Fruit fly (Drosophila melanogaster): ENCODE results near the gene CG31560.
A peak's percentile ranks its signal among the peaks of the same experiment; 100 is the strongest.

Gene CG31560

DNA sequence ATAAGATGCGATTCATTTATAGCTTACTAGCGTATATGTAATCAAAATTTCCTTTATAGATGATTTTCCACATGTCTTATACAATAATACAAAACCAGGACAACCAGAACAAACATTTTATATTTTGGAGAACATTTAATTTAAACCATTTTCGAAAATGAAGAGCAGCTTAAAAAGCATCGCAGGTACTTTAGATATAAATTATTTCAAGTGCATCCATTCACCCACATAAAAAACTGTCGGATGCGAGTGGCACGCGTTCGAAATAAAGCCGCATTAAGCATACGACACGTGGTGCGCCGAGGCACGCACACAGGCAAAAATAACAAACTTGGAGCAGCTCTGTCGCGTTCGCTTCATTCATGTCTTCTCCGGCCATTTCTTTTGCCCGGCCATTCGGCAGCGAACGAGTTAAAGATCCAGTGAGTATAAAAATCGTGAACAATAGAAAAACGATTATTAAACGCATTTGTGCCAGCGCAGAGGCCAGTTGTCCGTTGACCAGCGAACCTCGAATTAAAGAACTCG, 25.2 kb downstream of the CG31560 start, which contains the start of gene Osi19:
Gene Osi19 (plus strand): TSS at position 457 of the 528 bp plus-strand sequence.
- TF ChIP-seq pad (GFP tag; optimal IDR thresholded peaks at IDR 0.05) (no peak), Hr96 (GFP tag; optimal IDR thresholded peaks at IDR 0.05) (no peak), CG7045 (GFP tag; optimal IDR thresholded peaks at IDR 0.05) (no peak), CG14711 (tag; optimal IDR thresholded peaks at IDR 0.05) (no peak)

DNA sequence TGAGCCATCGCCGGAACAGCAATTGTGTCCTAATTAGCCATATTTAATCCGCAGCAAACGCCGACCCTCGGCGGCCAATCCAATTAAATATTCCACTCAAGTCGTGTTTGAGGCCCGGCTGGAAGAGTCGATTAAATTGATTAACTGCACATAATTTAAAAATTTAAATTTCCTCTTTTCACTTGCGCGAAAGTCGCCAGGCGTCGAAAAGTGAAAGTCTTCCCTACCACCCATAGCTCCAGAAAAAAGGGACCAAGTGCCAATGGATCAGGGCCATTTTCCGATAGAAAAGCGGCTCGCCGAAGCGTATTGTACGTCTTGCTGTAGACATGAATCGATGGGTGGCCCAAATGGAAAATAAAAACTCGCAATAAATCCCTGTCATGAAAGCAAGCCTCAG, 27.6 kb downstream of the CG31560 start:
- TF ChIP-seq toe (GFP tag; optimal IDR thresholded peaks at IDR 0.05) (no peak), Hr96 (GFP tag; optimal IDR thresholded peaks at IDR 0.05) (no peak)

DNA sequence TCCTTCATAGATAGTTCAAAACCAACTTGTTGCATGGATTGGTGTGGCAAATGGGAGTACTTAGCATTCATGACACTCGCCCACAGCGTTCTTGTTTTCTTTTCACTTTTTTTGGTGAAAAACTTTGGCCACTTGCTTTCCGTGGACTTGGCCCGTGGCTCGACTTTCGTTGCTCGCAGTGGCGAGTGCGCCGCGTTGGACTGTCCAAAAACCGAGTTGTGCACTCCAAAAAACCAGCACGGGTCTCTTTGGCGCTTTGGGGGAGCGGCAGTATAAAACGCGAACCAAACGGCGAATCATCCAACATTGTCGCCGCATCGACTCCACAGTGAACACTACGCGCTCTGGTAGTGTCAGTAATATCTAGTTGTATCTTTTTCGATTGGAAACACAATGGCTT, 30.0 kb downstream of the CG31560 start, which contains the start of gene Osi20:
Gene Osi20 (plus strand): TSS at position 301 of the 400 bp plus-strand sequence.
- TF ChIP-seq Hr96 (GFP tag; optimal IDR thresholded peaks at IDR 0.05) (no peak), CG7045 (GFP tag; optimal IDR thresholded peaks at IDR 0.05) (no peak), tj (GFP tag; optimal IDR thresholded peaks at IDR 0.05) (no peak), Clk (GFP tag; optimal IDR thresholded peaks at IDR 0.05) (no peak), pad (GFP tag; optimal IDR thresholded peaks at IDR 0.05) (no peak), CG33017 (tag; optimal IDR thresholded peaks at IDR 0.05) (no peak), cnc (optimal IDR thresholded peaks at IDR 0.05) (no peak), CG14711 (tag; optimal IDR thresholded peaks at IDR 0.05) (no peak), Mnt (GFP tag; optimal IDR thresholded peaks at IDR 0.05) (no peak)

DNA sequence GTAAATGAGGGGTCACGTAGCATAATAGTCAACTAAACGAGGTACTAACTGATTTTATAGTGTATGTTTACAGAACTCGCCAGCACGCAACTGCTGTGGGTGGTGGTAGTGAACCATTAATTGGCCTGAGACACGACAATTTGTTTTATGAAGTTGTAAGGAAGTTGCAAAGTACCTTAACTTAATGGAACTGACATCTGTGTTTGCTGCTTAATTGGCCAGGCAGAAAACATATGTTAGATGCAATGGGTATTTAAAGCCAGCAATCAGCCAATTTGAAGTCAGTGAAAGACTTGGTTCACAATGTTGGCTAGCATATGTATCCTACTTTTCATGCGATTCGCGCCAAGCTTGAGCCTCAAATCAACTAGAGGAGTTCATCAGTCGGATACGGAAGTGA, 31.9 kb downstream of the CG31560 start, which contains the start of gene CG17917:
Gene CG17917 (plus strand): TSS at position 301 of the 400 bp plus-strand sequence.
- TF ChIP-seq kay (GFP tag; ENCODE audit: borderline replicate concordance) (no peak), CG11617 (GFP tag; optimal IDR thresholded peaks at IDR 0.05) (no peak), Clk (GFP tag; optimal IDR thresholded peaks at IDR 0.05) (no peak), CG5204 (GFP tag; optimal IDR thresholded peaks at IDR 0.05) (no peak), CG14711 (tag; optimal IDR thresholded peaks at IDR 0.05) (no peak), toe (GFP tag; optimal IDR thresholded peaks at IDR 0.05) (no peak), CG12768 (GFP tag; optimal IDR thresholded peaks at IDR 0.05) (no peak), CG1620 (GFP tag; optimal IDR thresholded peaks at IDR 0.05) (no peak), ovo (GFP tag; optimal IDR thresholded peaks at IDR 0.05) (no peak), Crg-1 (GFP tag; optimal IDR thresholded peaks at IDR 0.05) (no peak), pad (GFP tag; optimal IDR thresholded peaks at IDR 0.05) (no peak), CG33017 (tag; optimal IDR thresholded peaks at IDR 0.05) (no peak)

DNA sequence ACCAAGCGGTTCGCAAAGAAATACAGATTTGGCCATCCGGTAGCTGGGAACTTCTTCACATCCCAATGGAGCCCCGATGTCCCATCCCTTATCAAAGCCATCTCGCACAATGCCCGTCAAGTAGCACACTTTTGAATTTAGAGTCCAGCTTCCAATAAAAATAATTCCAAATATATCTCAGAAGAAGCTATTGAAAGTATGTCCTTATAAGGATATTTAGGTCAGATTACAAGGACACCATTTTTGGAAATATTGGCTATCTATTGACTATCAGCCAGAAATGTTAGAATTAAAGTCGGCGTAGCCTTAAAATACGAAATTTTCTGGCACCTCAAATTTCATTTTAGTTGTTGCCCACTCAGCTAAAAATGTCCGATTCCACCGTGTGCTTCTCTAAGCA, 32.9 kb downstream of the CG31560 start, which contains the start of gene CG10298:
Gene CG10298 (plus strand): TSS at position 301 of the 400 bp plus-strand sequence.
- TF ChIP-seq pad (GFP tag; optimal IDR thresholded peaks at IDR 0.05) (no peak), CG33017 (tag; optimal IDR thresholded peaks at IDR 0.05) (no peak), CG11617 (GFP tag; optimal IDR thresholded peaks at IDR 0.05) (no peak), ovo (GFP tag; optimal IDR thresholded peaks at IDR 0.05) (no peak), tj (GFP tag; optimal IDR thresholded peaks at IDR 0.05) (no peak), kay (GFP tag; ENCODE audit: borderline replicate concordance) (no peak), Clk (GFP tag; optimal IDR thresholded peaks at IDR 0.05) (no peak), CG7045 (GFP tag; optimal IDR thresholded peaks at IDR 0.05) (no peak), Hr96 (GFP tag; optimal IDR thresholded peaks at IDR 0.05) (no peak), CG7101 (tag; optimal IDR thresholded peaks at IDR 0.05) (no peak), cnc (optimal IDR thresholded peaks at IDR 0.05) (no peak), Crg-1 (GFP tag; optimal IDR thresholded peaks at IDR 0.05) (no peak), CG5204 (GFP tag; optimal IDR thresholded peaks at IDR 0.05) (no peak), cic (GFP tag; optimal IDR thresholded peaks at IDR 0.05) (no peak), Mnt (GFP tag; optimal IDR thresholded peaks at IDR 0.05) (no peak), CG1620 (GFP tag; optimal IDR thresholded peaks at IDR 0.05) (no peak), CG14711 (tag; optimal IDR thresholded peaks at IDR 0.05) (no peak)

DNA sequence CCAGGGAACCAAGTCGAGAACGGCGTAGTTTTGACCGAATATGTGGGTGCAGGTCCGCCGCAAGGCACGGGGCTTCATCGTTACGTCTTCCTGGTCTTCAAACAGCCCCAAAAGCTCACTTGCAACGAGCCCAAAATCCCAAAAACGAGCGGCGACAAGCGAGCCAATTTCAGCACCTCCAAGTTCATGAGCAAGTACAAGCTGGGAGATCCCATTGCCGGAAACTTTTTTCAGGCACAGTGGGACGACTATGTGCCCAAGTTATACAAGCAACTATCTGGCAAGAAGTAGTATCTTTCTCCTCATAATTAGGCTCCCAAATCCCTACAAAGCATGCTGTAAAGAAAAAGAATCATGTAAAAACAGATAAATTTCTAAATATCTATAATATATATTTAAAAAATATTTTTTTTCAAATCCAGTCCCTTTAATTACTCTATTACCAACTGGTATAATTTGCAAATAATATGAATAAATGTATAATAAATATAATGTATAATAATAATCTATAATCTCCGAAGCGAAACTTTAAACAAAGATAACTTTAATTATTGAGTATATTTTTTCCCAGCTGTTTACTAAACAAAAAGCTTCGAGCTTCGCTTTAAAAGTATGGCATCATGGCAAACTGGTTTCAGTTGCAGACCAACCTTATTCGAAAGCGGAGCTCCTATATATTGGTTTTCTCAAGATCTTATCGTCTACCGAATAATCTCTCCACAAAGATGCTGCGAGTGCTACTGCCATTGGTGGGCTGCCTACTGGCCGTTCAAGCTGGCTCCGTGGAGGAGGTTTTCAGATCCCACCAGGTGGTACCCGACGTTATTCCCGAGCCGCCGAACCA, 33.8 kb downstream of the CG31560 start, which contains the start of gene CG17919:
Gene CG17919 (plus strand): TSS at position 634 of the 844 bp plus-strand sequence.
- no peak for TF ChIP-seq CG11617 (GFP tag; optimal IDR thresholded peaks at IDR 0.05)
- no peak for TF ChIP-seq Crg-1 (GFP tag; optimal IDR thresholded peaks at IDR 0.05)
- no peak for TF ChIP-seq bab1 (GFP tag; optimal IDR thresholded peaks at IDR 0.05)
- TF ChIP-seq Hr96 (GFP tag; optimal IDR thresholded peaks at IDR 0.05): no peak

DNA sequence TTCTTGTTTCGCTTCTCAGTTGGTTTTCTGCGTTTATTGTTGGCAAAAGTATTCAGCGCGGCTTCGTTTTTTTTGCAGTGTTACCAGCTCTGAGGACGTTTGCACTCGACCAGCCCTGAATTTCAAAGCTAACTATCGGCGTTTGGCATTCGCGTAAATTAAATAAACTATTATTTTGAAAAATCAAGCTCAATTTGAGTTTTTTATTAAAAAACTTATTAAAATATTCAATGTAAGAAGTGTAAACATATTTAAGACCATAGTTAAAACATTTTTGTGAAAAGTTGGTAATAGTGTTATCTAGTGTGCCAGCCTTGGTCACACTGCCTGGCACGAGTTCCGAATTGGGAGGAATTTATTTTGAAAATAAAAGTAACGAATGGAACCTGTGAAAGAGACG, 36.0 kb downstream of the CG31560 start, which contains the start of the genes SmD2 and CG18048:
Gene SmD2 (minus strand): TSS at position 98 of the 400 bp plus-strand sequence.
Gene CG18048 (plus strand): TSS at position 298 of the 400 bp plus-strand sequence.
- TF ChIP-seq bab1 (GFP tag; optimal IDR thresholded peaks at IDR 0.05): peak; percentile 24
- no peak for TF ChIP-seq cnc (optimal IDR thresholded peaks at IDR 0.05)
- no peak for TF ChIP-seq CG7101 (tag; optimal IDR thresholded peaks at IDR 0.05)
- TF ChIP-seq Hr96 (GFP tag; optimal IDR thresholded peaks at IDR 0.05): peak; percentile 6
- TF ChIP-seq pad (GFP tag; optimal IDR thresholded peaks at IDR 0.05): no peak
- TF ChIP-seq CG7045 (GFP tag; optimal IDR thresholded peaks at IDR 0.05): no peak
- peak; percentile 23 for TF ChIP-seq CG1620 (GFP tag; optimal IDR thresholded peaks at IDR 0.05)
- TF ChIP-seq CG14711 (tag; optimal IDR thresholded peaks at IDR 0.05): peak; percentile 14
- peak; percentile 7 for TF ChIP-seq CG12768 (GFP tag; optimal IDR thresholded peaks at IDR 0.05)
- peak; percentile 65 for TF ChIP-seq Mnt (GFP tag; optimal IDR thresholded peaks at IDR 0.05)
- TF ChIP-seq Clk (GFP tag; optimal IDR thresholded peaks at IDR 0.05): no peak
- TF ChIP-seq cic (GFP tag; optimal IDR thresholded peaks at IDR 0.05): no peak
- TF ChIP-seq kay (GFP tag; ENCODE audit: borderline replicate concordance): no peak
- no peak for TF ChIP-seq Crg-1 (GFP tag; optimal IDR thresholded peaks at IDR 0.05)
- TF ChIP-seq CG5204 (GFP tag; optimal IDR thresholded peaks at IDR 0.05): peak; percentile 18
- TF ChIP-seq ovo (GFP tag; optimal IDR thresholded peaks at IDR 0.05): no peak
- no peak for TF ChIP-seq toe (GFP tag; optimal IDR thresholded peaks at IDR 0.05)
- TF ChIP-seq tj (GFP tag; optimal IDR thresholded peaks at IDR 0.05): peak; percentile 6
- no peak for TF ChIP-seq CG11617 (GFP tag; optimal IDR thresholded peaks at IDR 0.05)
- no peak for TF ChIP-seq CG33017 (tag; optimal IDR thresholded peaks at IDR 0.05)

Data from whole organism, adult.